Worm (Caenorhabditis elegans): ENCODE measurements around the gene ZK262.2.

- TF ChIP-seq zag-1 (tag; optimal IDR thresholded peaks at IDR 0.05), result no peak
- TF ChIP-seq nhr-237 (tag; optimal IDR thresholded peaks at IDR 0.05), result no peak
- TF ChIP-seq elt-3 (tag; optimal IDR thresholded peaks at IDR 0.05), result no peak
- TF ChIP-seq egl-27 (tag; optimal IDR thresholded peaks at IDR 0.05), result no peak
- TF ChIP-seq ztf-4 (tag; optimal IDR thresholded peaks at IDR 0.05), result no peak
- no peak for TF ChIP-seq ama-1 (optimal IDR thresholded peaks at IDR 0.05)
- TF ChIP-seq daf-12 (tag; optimal IDR thresholded peaks at IDR 0.05), result no peak
- TF ChIP-seq ztf-11 (tag; optimal IDR thresholded peaks at IDR 0.05), result no peak
- no peak for TF ChIP-seq lin-15B (tag; optimal IDR thresholded peaks at IDR 0.05)
- no peak for TF ChIP-seq nhr-23 (tag; optimal IDR thresholded peaks at IDR 0.05)
- no peak for TF ChIP-seq nhr-12 (tag; optimal IDR thresholded peaks at IDR 0.05)
- TF ChIP-seq snpc-4 (tag; optimal IDR thresholded peaks at IDR 0.05), result no peak
- no peak for TF ChIP-seq lin-39 (tag; optimal IDR thresholded peaks at IDR 0.05)
These were observed 43.8 kb upstream of the ZK262.2 start, which contains the start of gene ZK228.10 for ce11 chrV:18456574-18456973.
